Worm (Caenorhabditis elegans) whole organism, late embryonic: Measurements from ENCODE around the gene K07C5.3.

ENCODE experiments used
- K02D7.2 ChIP-seq: sonication (generic microtip); optimal IDR thresholded peaks from 2 replicates; lab custom pipeline; 2017; ENCODE audit warnings: mild to moderate bottlenecking, missing genetic modification characterization, missing compliant biosample characterization
- T23F11.4 ChIP-seq: fragments of 200-800 bp; sonication (Bioruptor generic); optimal IDR thresholded peaks from 2 replicates; lab custom pipeline; 2018; ENCODE audit warnings: mild to moderate bottlenecking, missing genetic modification characterization, missing compliant biosample characterization
- Y22D7AL.16 ChIP-seq: sonication (generic microtip); optimal IDR thresholded peaks from 2 replicates; lab custom pipeline; 2016; ENCODE audit warnings: missing genetic modification characterization, missing compliant biosample characterization
- ceh-18 ChIP-seq: sonication (generic microtip); optimal IDR thresholded peaks from 2 replicates; lab custom pipeline; 2016; ENCODE audit warnings: missing genetic modification characterization, missing compliant biosample characterization
- ceh-19 ChIP-seq: fragments of 200-800 bp; sonication (Bioruptor generic); optimal IDR thresholded peaks from 2 replicates; lab custom pipeline; 2018; ENCODE audit warnings: mild to moderate bottlenecking, missing genetic modification characterization, missing compliant biosample characterization
- ceh-2 ChIP-seq: sonication (generic microtip); optimal IDR thresholded peaks from 2 replicates; lab custom pipeline; 2016; ENCODE audit warnings: missing genotype, missing genetic modification characterization, missing compliant biosample characterization
- ceh-22 ChIP-seq: sonication (generic microtip); optimal IDR thresholded peaks from 2 replicates; lab custom pipeline; 2017; ENCODE audit warnings: missing biosample characterization, missing genetic modification characterization
- ceh-30 ChIP-seq: fragments of 150-350 bp; optimal IDR thresholded peaks from 2 replicates; lab custom pipeline; 2014; ENCODE audit warnings: missing biosample characterization, missing genetic modification characterization
- ceh-31 ChIP-seq: sonication (generic microtip); optimal IDR thresholded peaks from 2 replicates; lab custom pipeline; 2016; ENCODE audit warnings: missing genetic modification characterization, missing compliant biosample characterization
- ceh-45 ChIP-seq: fragments of 200-800 bp; sonication (Bioruptor generic); IDR thresholded peaks from 2 replicates; pipeline ENCODE4 v1.3.6; 2022; ENCODE audit warnings: missing genetic modification reagents, missing genetic modification characterization, missing compliant biosample characterization
- che-1 ChIP-seq: sonication (generic microtip); optimal IDR thresholded peaks from 2 replicates; lab custom pipeline; 2016; ENCODE audit warnings: mild to moderate bottlenecking, missing genetic modification characterization, missing compliant biosample characterization
- dmd-4 ChIP-seq: sonication (generic microtip); optimal IDR thresholded peaks from 2 replicates; lab custom pipeline; 2016; ENCODE audit warnings: borderline replicate concordance, missing genetic modification characterization, missing compliant biosample characterization
- dve-1 ChIP-seq: sonication (generic microtip); optimal IDR thresholded peaks from 2 replicates; lab custom pipeline; 2017; ENCODE audit warnings: antibody characterized with exemption, mild to moderate bottlenecking, missing genetic modification characterization, missing compliant biosample characterization
- elt-2 ChIP-seq: sonication (generic microtip); optimal IDR thresholded peaks from 2 replicates; lab custom pipeline; 2016; ENCODE audit warnings: missing genetic modification reagents, missing genetic modification characterization, missing compliant biosample characterization
- ets-4 ChIP-seq: sonication (generic microtip); optimal IDR thresholded peaks from 2 replicates; lab custom pipeline; 2016; ENCODE audit warnings: missing genetic modification characterization, missing compliant biosample characterization
- eyg-1 ChIP-seq: sonication (generic microtip); optimal IDR thresholded peaks from 2 replicates; lab custom pipeline; 2016; ENCODE audit warnings: missing genotype, missing genetic modification characterization, missing compliant biosample characterization
- fax-1 ChIP-seq: sonication (generic microtip); optimal IDR thresholded peaks from 2 replicates; lab custom pipeline; 2016; ENCODE audit warnings: missing genotype, missing genetic modification characterization, missing compliant biosample characterization
- hlh-13 ChIP-seq: fragments of 200-800 bp; sonication (Bioruptor generic); optimal IDR thresholded peaks from 2 replicates; lab custom pipeline; 2018; ENCODE audit warnings: mild to moderate bottlenecking, missing genetic modification characterization, missing compliant biosample characterization
- hlh-15 ChIP-seq: sonication (generic microtip); optimal IDR thresholded peaks from 2 replicates; lab custom pipeline; 2016; ENCODE audit warnings: missing genetic modification characterization, missing compliant biosample characterization
- hlh-30 ChIP-seq: sonication (generic microtip); optimal IDR thresholded peaks from 2 replicates; lab custom pipeline; 2017; ENCODE audit warnings: antibody characterized with exemption, missing genetic modification characterization, missing compliant biosample characterization; ENCODE audit not compliant: insufficient read depth
- hlh-8 ChIP-seq: sonication (generic microtip); optimal IDR thresholded peaks from 2 replicates; lab custom pipeline; 2016; ENCODE audit warnings: missing genotype, missing genetic modification characterization, missing compliant biosample characterization
- lin-11 ChIP-seq: fragments of 200-800 bp; sonication (Bioruptor generic); optimal IDR thresholded peaks from 2 replicates; lab custom pipeline; 2018; ENCODE audit warnings: mild to moderate bottlenecking, missing genetic modification characterization, missing compliant biosample characterization
- mec-3 ChIP-seq: sonication (generic microtip); optimal IDR thresholded peaks from 2 replicates; lab custom pipeline; 2016; ENCODE audit warnings: borderline replicate concordance, missing genetic modification characterization, missing compliant biosample characterization
- nhr-11 ChIP-seq: fragments of 150-350 bp; optimal IDR thresholded peaks from 2 replicates; lab custom pipeline; 2014; ENCODE audit warnings: missing biosample characterization, missing genetic modification characterization
- nhr-232 ChIP-seq: sonication (generic microtip); optimal IDR thresholded peaks from 2 replicates; lab custom pipeline; 2016; ENCODE audit warnings: missing genetic modification characterization, missing compliant biosample characterization
- pag-3 ChIP-seq: sonication (generic microtip); optimal IDR thresholded peaks from 2 replicates; lab custom pipeline; 2016; ENCODE audit warnings: missing compliant biosample characterization, missing genetic modification characterization, borderline replicate concordance
- pha-2 ChIP-seq: sonication (generic microtip); optimal IDR thresholded peaks from 2 replicates; lab custom pipeline; 2017; ENCODE audit warnings: mild to moderate bottlenecking, missing genetic modification characterization, missing compliant biosample characterization
- pqm-1 ChIP-seq: sonication (generic microtip); optimal IDR thresholded peaks from 2 replicates; lab custom pipeline; 2016; ENCODE audit warnings: missing genetic modification characterization, missing compliant biosample characterization
- ref-2 ChIP-seq: sonication (generic microtip); optimal IDR thresholded peaks from 2 replicates; lab custom pipeline; 2016; ENCODE audit warnings: missing genetic modification characterization, missing compliant biosample characterization
- rnt-1 ChIP-seq: sonication (generic microtip); optimal IDR thresholded peaks from 2 replicates; lab custom pipeline; 2016; ENCODE audit warnings: missing genetic modification characterization, missing compliant biosample characterization
- sox-2 ChIP-seq: fragments of 200-800 bp; sonication (Bioruptor generic); IDR thresholded peaks from 2 replicates; pipeline ENCODE4 v1.3.6; 2022; ENCODE audit warnings: missing genetic modification reagents, missing genetic modification characterization, missing compliant biosample characterization
- sox-4 ChIP-seq: sonication (generic microtip); optimal IDR thresholded peaks from 2 replicates; lab custom pipeline; 2017; ENCODE audit warnings: mild to moderate bottlenecking, missing genetic modification characterization, inconsistent platforms, missing compliant biosample characterization
- tbx-7 ChIP-seq: sonication (generic microtip); optimal IDR thresholded peaks from 2 replicates; lab custom pipeline; 2016; ENCODE audit warnings: missing genotype, missing genetic modification characterization, missing compliant biosample characterization
- unc-3 ChIP-seq, 2 experiments: fragments of 200-800 bp in 1 of 2; sonication (Bioruptor generic) in 1 of 2; sonication (generic microtip) in 1 of 2; conservative IDR thresholded peaks in 1 of 2; optimal IDR thresholded peaks in 1 of 2; 2 replicates each; pipeline versions ENCODE4 v1.3.6 to Lab custom; 2016 to 2022; ENCODE audit warnings: missing compliant biosample characterization in 2 of 2, missing genetic modification characterization in 2 of 2, missing genetic modification reagents in 1 of 2
- unc-42 ChIP-seq: sonication (generic microtip); optimal IDR thresholded peaks from 2 replicates; lab custom pipeline; 2016; ENCODE audit warnings: missing genotype, missing genetic modification characterization, missing compliant biosample characterization
- unc-55 ChIP-seq: sonication (generic microtip); optimal IDR thresholded peaks from 2 replicates; lab custom pipeline; 2017; ENCODE audit warnings: missing biosample characterization, missing genetic modification reagents, missing genetic modification characterization
- ztf-16 ChIP-seq: sonication (generic microtip); optimal IDR thresholded peaks from 2 replicates; lab custom pipeline; 2017; ENCODE audit warnings: missing genetic modification characterization, missing compliant biosample characterization

K07C5.3 gene

DNA sequence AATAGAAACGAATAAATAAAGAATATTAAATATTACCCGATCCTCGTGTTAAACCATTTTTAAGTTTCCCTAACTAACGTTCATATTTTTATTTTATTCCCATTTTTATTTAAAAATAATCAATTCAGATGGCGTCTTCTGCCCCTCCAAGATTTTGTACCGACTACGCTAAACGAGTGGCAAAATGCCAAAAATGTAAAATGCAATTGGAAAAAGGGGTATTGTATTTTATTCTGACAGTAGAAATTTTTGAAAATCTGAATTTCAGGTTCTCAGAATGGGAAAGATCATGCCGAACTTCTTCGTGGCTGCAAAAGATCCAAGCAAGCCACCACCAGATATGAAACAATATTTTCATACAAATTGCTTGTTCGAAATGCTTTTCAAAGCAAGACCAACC is at the start of gene K07C5.3:
Gene K07C5.3 (plus strand): TSS at position 129 of the 400 bp plus-strand sequence.
- TF ChIP-seq ref-2 (tag; lab: Kevin White, UChicago): no peak
- TF ChIP-seq dmd-4 (tag; lab: Kevin White, UChicago): no peak
- no peak for TF ChIP-seq ceh-30 (tag; lab: Kevin White, UChicago)
- TF ChIP-seq pqm-1 (tag; lab: Kevin White, UChicago): no peak
- no peak for TF ChIP-seq dve-1 (tag; lab: Kevin White, UChicago)
- TF ChIP-seq ceh-19 (GFP tag; lab: Kevin White, UChicago): no peak
- TF ChIP-seq ceh-31: no peak
- no peak for TF ChIP-seq sox-2
- no peak for TF ChIP-seq unc-42 (tag; lab: Kevin White, UChicago)
- no peak for TF ChIP-seq lin-11 (tag; lab: Kevin White, UChicago)
- TF ChIP-seq sox-4 (tag; lab: Kevin White, UChicago): no peak
- TF ChIP-seq, all 69 proteins: peak for 0

DNA sequence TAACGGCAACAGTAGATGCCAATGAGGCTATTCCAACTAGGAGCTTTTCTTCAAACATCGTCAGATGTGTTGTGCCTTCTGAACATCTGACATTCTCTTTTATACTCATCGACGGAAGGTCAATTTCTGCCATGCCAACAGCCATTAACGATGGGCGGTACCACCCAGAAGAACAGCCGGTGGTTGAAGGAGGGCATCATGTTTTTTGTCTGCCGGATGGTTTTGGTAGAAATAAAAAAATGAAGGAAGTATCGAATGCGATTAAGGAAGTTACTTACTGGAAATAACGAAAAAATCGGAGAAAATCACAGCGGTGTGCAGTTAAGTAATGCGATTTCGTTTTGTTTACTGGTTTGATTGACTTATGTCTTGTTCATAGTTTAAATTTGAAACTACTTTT is 48.3 kb upstream of the K07C5.3 start, which contains the start of gene col-150:
Gene col-150 (minus strand): TSS at position 101 of the 400 bp plus-strand sequence.
- no peak for TF ChIP-seq che-1 (tag; lab: Kevin White, UChicago)
- no peak for TF ChIP-seq ztf-16 (tag; lab: Kevin White, UChicago)
- no peak for TF ChIP-seq mec-3 (tag; lab: Kevin White, UChicago)
- no peak for TF ChIP-seq ceh-18 (tag; lab: Kevin White, UChicago)
- no peak for TF ChIP-seq rnt-1 (tag; lab: Kevin White, UChicago)
- TF ChIP-seq T23F11.4 (GFP tag; lab: Kevin White, UChicago): no peak
- TF ChIP-seq hlh-13: no peak
- no peak for TF ChIP-seq unc-55 (GFP tag; lab: Kevin White, UChicago)
- TF ChIP-seq hlh-8 (tag; lab: Kevin White, UChicago): no peak
- no peak for TF ChIP-seq nhr-232 (tag; lab: Kevin White, UChicago)
- no peak for TF ChIP-seq elt-2 (tag; lab: Kevin White, UChicago)
- no peak for TF ChIP-seq Y22D7AL.16 (tag; lab: Kevin White, UChicago)
- TF ChIP-seq sox-2: no peak
- no peak for TF ChIP-seq hlh-15 (tag; lab: Kevin White, UChicago)
- no peak for TF ChIP-seq eyg-1
- no peak for TF ChIP-seq unc-3 (GFP tag; conservative IDR thresholded peaks at IDR 0.05; lab: Robert Waterston, UW)
- no peak for TF ChIP-seq unc-3 (tag; optimal IDR thresholded peaks at IDR 0.05; lab: Kevin White, UChicago)
- TF ChIP-seq tbx-7 (tag; lab: Kevin White, UChicago): no peak

DNA sequence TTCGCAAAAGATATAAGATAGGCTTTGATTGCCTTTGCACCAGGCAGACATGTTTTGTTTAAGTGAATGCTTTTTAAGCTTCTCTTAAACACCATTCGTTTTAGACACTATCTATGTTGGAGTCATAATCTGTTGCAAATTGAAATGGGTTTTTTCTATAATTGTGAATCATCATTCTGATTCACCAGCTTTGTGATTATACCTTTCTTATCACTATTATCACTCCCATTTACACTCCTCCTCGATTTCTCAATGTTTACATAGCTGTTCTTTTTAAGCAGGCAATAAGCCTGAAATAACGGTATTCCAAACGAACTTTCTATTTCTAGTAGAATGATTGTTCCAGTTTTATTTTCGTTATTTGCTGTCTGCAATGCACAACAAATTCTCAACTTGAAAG is 45.7 kb upstream of the K07C5.3 start, which contains the start of gene B0024.4:
Gene B0024.4 (plus strand): TSS at position 301 of the 400 bp plus-strand sequence.
- TF ChIP-seq eyg-1 (no peak), hlh-30 (tag; lab: Kevin White, UChicago) (no peak)

DNA sequence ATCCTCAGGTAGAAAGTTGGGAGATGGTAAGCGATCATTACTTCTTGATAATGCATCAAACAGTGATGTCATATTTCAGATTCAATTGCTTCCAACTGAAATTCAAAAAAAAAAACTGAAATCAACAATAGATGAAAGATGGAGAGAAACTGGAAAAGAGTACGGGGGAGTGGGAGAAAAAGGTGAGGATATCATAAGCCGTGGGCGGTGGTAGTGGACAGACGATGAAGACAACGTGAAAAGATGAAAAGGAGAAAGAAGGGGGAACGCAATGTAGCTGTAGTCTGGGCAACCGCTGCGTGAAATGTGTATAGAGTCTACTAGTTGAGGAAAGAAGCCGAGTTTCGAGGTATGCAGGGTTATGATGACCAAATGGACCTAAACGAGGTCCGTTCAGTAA is 35.5 kb upstream of the K07C5.3 start, which contains the start of gene che-12:
Gene che-12 (minus strand): TSS at position 101 of the 400 bp plus-strand sequence.
- no peak for TF ChIP-seq nhr-11 (tag; lab: Kevin White, UChicago)
- no peak for TF ChIP-seq K02D7.2
- no peak for TF ChIP-seq ceh-45 (GFP tag; lab: Robert Waterston, UW)
- no peak for TF ChIP-seq ceh-2
- TF ChIP-seq dmd-4 (tag; lab: Kevin White, UChicago): no peak
- no peak for TF ChIP-seq hlh-15 (tag; lab: Kevin White, UChicago)
- no peak for TF ChIP-seq pqm-1 (tag; lab: Kevin White, UChicago)
- no peak for TF ChIP-seq pha-2 (tag; lab: Kevin White, UChicago)
- no peak for TF ChIP-seq ets-4
- TF ChIP-seq unc-3 (GFP tag; conservative IDR thresholded peaks at IDR 0.05; lab: Robert Waterston, UW): no peak
- TF ChIP-seq unc-3 (tag; optimal IDR thresholded peaks at IDR 0.05; lab: Kevin White, UChicago): no peak
- TF ChIP-seq ref-2 (tag; lab: Kevin White, UChicago): no peak
- TF ChIP-seq sox-4 (tag; lab: Kevin White, UChicago): no peak
- TF ChIP-seq mec-3 (tag; lab: Kevin White, UChicago): no peak
- no peak for TF ChIP-seq fax-1
- no peak for TF ChIP-seq ceh-22 (tag; lab: Kevin White, UChicago)
- TF ChIP-seq pag-3: no peak
